Worm (Caenorhabditis elegans) whole organism, L4 larva: ENCODE data around the gene K01A2.10.

Source experiments
- F10B5.3 ChIP-seq: sonication (generic microtip); optimal IDR thresholded peaks from 2 replicates; lab custom pipeline; 2016; ENCODE audit warnings: mild to moderate bottlenecking, missing genetic modification characterization, missing compliant biosample characterization
- F26F4.8 ChIP-seq: fragments of 200-800 bp; sonication (Bioruptor generic); conservative IDR thresholded peaks from 2 replicates; pipeline ENCODE4 v1.3.6; 2022; ENCODE audit warnings: missing genetic modification characterization, missing compliant biosample characterization
- F37D6.2 ChIP-seq: sonication (generic microtip); optimal IDR thresholded peaks from 2 replicates; lab custom pipeline; 2016; ENCODE audit warnings: mild to moderate bottlenecking, missing genetic modification characterization, missing compliant biosample characterization
- R02D3.7 ChIP-seq: fragments of 150-350 bp; sonication (generic microtip); optimal IDR thresholded peaks from 3 replicates; lab custom pipeline; 2014; ENCODE audit warnings: missing biosample characterization, missing genetic modification characterization
- T20F7.1 ChIP-seq: fragments of 200-800 bp; sonication (Bioruptor generic); optimal IDR thresholded peaks from 2 replicates; lab custom pipeline; 2018; ENCODE audit warnings: mild to moderate bottlenecking, missing genetic modification characterization, missing compliant biosample characterization
- Y105C5A.15 ChIP-seq: fragments of 200-800 bp; sonication (Bioruptor generic); IDR thresholded peaks from 2 replicates; pipeline ENCODE4 v1.3.6; 2022; ENCODE audit warnings: missing genetic modification characterization, missing compliant biosample characterization
- Y48G9A.11 ChIP-seq: fragments of 200-800 bp; sonication (Bioruptor generic); IDR thresholded peaks from 2 replicates; pipeline ENCODE4 v1.3.6; 2022; ENCODE audit warnings: missing genetic modification reagents, missing genetic modification characterization, missing compliant biosample characterization
- Y75B8A.6 ChIP-seq: fragments of 200-800 bp; sonication (Bioruptor generic); IDR thresholded peaks from 2 replicates; pipeline ENCODE4 v1.3.6; 2022; ENCODE audit warnings: missing genetic modification reagents, missing genetic modification characterization, missing compliant biosample characterization
- ZK337.2 ChIP-seq: fragments of 200-800 bp; sonication (Bioruptor generic); IDR thresholded peaks from 2 replicates; pipeline ENCODE4 v1.3.6; 2022; ENCODE audit warnings: missing genetic modification reagents, missing genetic modification characterization, missing compliant biosample characterization
- ceh-20 ChIP-seq: fragments of 200-800 bp; sonication (Bioruptor generic); IDR thresholded peaks from 2 replicates; pipeline ENCODE4 v1.3.6; 2022; ENCODE audit warnings: missing genetic modification reagents, missing genetic modification characterization, missing compliant biosample characterization
- ceh-28 ChIP-seq: fragments of 150-350 bp; optimal IDR thresholded peaks from 2 replicates; lab custom pipeline; 2014; ENCODE audit warnings: missing biosample characterization, missing genetic modification reagents, missing genetic modification characterization
- ceh-44 ChIP-seq: fragments of 200-800 bp; sonication (Bioruptor generic); IDR thresholded peaks from 2 replicates; pipeline ENCODE4 v1.3.6; 2022; ENCODE audit warnings: missing genetic modification reagents, missing genetic modification characterization, missing compliant biosample characterization
- ceh-62 ChIP-seq: sonication (generic microtip); optimal IDR thresholded peaks from 2 replicates; lab custom pipeline; 2017; ENCODE audit warnings: missing biosample characterization, missing genetic modification characterization
- ces-1 ChIP-seq: fragments of 150-350 bp; sonication (generic microtip); optimal IDR thresholded peaks from 4 replicates; lab custom pipeline; 2014; ENCODE audit warnings: missing biosample characterization, missing genetic modification reagents, missing genetic modification characterization
- cey-2 ChIP-seq: sonication (generic microtip); optimal IDR thresholded peaks from 3 replicates; lab custom pipeline; 2017; ENCODE audit warnings: missing genetic modification characterization, mild to moderate bottlenecking, missing compliant biosample characterization, antibody characterized with exemption, borderline replicate concordance; ENCODE audit not compliant: insufficient read depth
- ctbp-1 ChIP-seq: fragments of 200-800 bp; sonication (Bioruptor generic); IDR thresholded peaks from 2 replicates; pipeline ENCODE4 v1.3.6; 2022; ENCODE audit warnings: missing genetic modification reagents, missing genetic modification characterization, missing compliant biosample characterization
- daf-16 ChIP-seq, 3 experiments: sonication (generic microtip); optimal IDR thresholded peaks; 2 replicates each; lab custom pipeline; 2016 to 2017; ENCODE audit warnings: missing genetic modification characterization in 3 of 3, missing genetic modification reagents in 3 of 3, mild to moderate bottlenecking in 2 of 3, missing compliant biosample characterization in 2 of 3, missing biosample characterization in 1 of 3, moderate library complexity in 1 of 3
- dmd-6 ChIP-seq: fragments of 200-800 bp; sonication (Bioruptor generic); IDR thresholded peaks from 2 replicates; pipeline ENCODE4 v1.3.6; 2022; ENCODE audit warnings: missing genetic modification reagents, missing genetic modification characterization, missing compliant biosample characterization
- dpl-1 ChIP-seq: fragments of 150-350 bp; optimal IDR thresholded peaks from 2 replicates; lab custom pipeline; 2014; ENCODE audit warnings: missing biosample characterization, missing genetic modification reagents, missing genetic modification characterization
- duxl-1 ChIP-seq: sonication (generic microtip); optimal IDR thresholded peaks from 2 replicates; lab custom pipeline; 2016; ENCODE audit warnings: mild to moderate bottlenecking, missing genetic modification characterization, moderate library complexity, missing compliant biosample characterization; ENCODE audit not compliant: poor library complexity
- hlh-30 ChIP-seq: sonication (generic microtip); optimal IDR thresholded peaks from 2 replicates; lab custom pipeline; 2017; ENCODE audit warnings: antibody characterized with exemption, mild to moderate bottlenecking, missing genetic modification characterization, missing compliant biosample characterization; ENCODE audit not compliant: insufficient read depth
- hmg-1.1 ChIP-seq: fragments of 200-800 bp; sonication (Bioruptor generic); IDR thresholded peaks from 2 replicates; pipeline ENCODE4 v1.3.6; 2022; ENCODE audit warnings: missing genetic modification reagents, missing genetic modification characterization, missing compliant biosample characterization
- lin-1 ChIP-seq: fragments of 200-800 bp; sonication (Bioruptor generic); IDR thresholded peaks from 2 replicates; pipeline ENCODE4 v1.3.6; 2022; ENCODE audit warnings: missing genetic modification reagents, missing genetic modification characterization, missing compliant biosample characterization
- lin-29 ChIP-seq: fragments of 200-800 bp; sonication (Bioruptor generic); IDR thresholded peaks from 2 replicates; pipeline ENCODE4 v1.3.6; 2022; ENCODE audit warnings: missing genetic modification reagents, missing genetic modification characterization, missing compliant biosample characterization
- lir-3 ChIP-seq: sonication (generic microtip); optimal IDR thresholded peaks from 2 replicates; lab custom pipeline; 2016; ENCODE audit warnings: mild to moderate bottlenecking, missing genetic modification characterization, missing compliant biosample characterization
- lsy-2 ChIP-seq, 2 experiments: fragments of 150-350 bp in 1 of 2; sonication (generic microtip) in 1 of 2; optimal IDR thresholded peaks; 2 replicates each; lab custom pipeline; 2014 to 2017; ENCODE audit warnings: missing biosample characterization in 2 of 2, missing genetic modification characterization in 2 of 2
- madf-5 ChIP-seq, 2 experiments: fragments of 200-800 bp; sonication (Bioruptor generic); IDR thresholded peaks; 2 replicates each; pipeline ENCODE4 v1.3.6; 2022; ENCODE audit warnings: missing compliant biosample characterization in 2 of 2, missing genetic modification characterization in 2 of 2
- mes-2 ChIP-seq: sonication (generic microtip); optimal IDR thresholded peaks from 2 replicates; lab custom pipeline; 2016; ENCODE audit warnings: missing genotype, mild to moderate bottlenecking, missing genetic modification characterization, missing compliant biosample characterization; ENCODE audit not compliant: poor library complexity, severe bottlenecking
- nhr-11 ChIP-seq: fragments of 150-350 bp; optimal IDR thresholded peaks from 2 replicates; lab custom pipeline; 2014; ENCODE audit warnings: missing biosample characterization, missing genetic modification characterization
- nhr-6 ChIP-seq: fragments of 150-350 bp; optimal IDR thresholded peaks from 2 replicates; lab custom pipeline; 2014; ENCODE audit warnings: missing biosample characterization, missing genetic modification characterization
- pha-4 ChIP-seq, 2 experiments: fragments of 150-350 bp in 1 of 2; fragments of 200-800 bp in 1 of 2; sonication (Bioruptor generic) in 1 of 2; IDR thresholded peaks in 1 of 2; optimal IDR thresholded peaks in 1 of 2; 2 replicates each; pipeline versions ENCODE4 v1.3.6 to Lab custom; 2014 to 2022; ENCODE audit warnings: missing genetic modification characterization in 2 of 2, missing genetic modification reagents in 2 of 2, missing biosample characterization in 1 of 2, missing compliant biosample characterization in 1 of 2
- rbr-2 ChIP-seq: sonication (generic microtip); optimal IDR thresholded peaks from 2 replicates; lab custom pipeline; 2016; ENCODE audit warnings: missing genotype, missing genetic modification characterization, missing compliant biosample characterization
- saeg-2 ChIP-seq: fragments of 200-800 bp; sonication (Bioruptor generic); IDR thresholded peaks from 2 replicates; pipeline ENCODE4 v1.3.6; 2022; ENCODE audit warnings: missing genetic modification reagents, missing genetic modification characterization, missing compliant biosample characterization
- skn-1 ChIP-seq: fragments of 150-350 bp; optimal IDR thresholded peaks from 2 replicates; lab custom pipeline; 2014; ENCODE audit warnings: missing biosample characterization, missing genetic modification characterization
- snpc-1.2 ChIP-seq: fragments of 200-800 bp; sonication (Bioruptor generic); IDR thresholded peaks from 2 replicates; pipeline ENCODE4 v1.3.6; 2022; ENCODE audit warnings: missing genetic modification reagents, missing genetic modification characterization, missing compliant biosample characterization
- unc-130 ChIP-seq: sonication (generic microtip); optimal IDR thresholded peaks from 2 replicates; lab custom pipeline; 2016; ENCODE audit warnings: missing genetic modification reagents, missing genetic modification characterization, missing compliant biosample characterization
- unc-39 ChIP-seq: sonication (generic microtip); optimal IDR thresholded peaks from 2 replicates; lab custom pipeline; 2017; ENCODE audit warnings: missing biosample characterization, missing genetic modification characterization
- vab-7 ChIP-seq: fragments of 200-800 bp; sonication (Bioruptor generic); IDR thresholded peaks from 2 replicates; pipeline ENCODE4 v1.3.6; 2022; ENCODE audit warnings: missing genetic modification reagents, missing genetic modification characterization, missing compliant biosample characterization
- zfp-3 ChIP-seq: fragments of 200-800 bp; sonication (Bioruptor generic); conservative IDR thresholded peaks from 2 replicates; pipeline ENCODE4 v1.3.6; 2022; ENCODE audit warnings: missing genetic modification reagents, missing genetic modification characterization, missing compliant biosample characterization
- zip-2 ChIP-seq: fragments of 150-350 bp; optimal IDR thresholded peaks from 2 replicates; lab custom pipeline; 2014; ENCODE audit warnings: missing biosample characterization, missing genetic modification characterization
- ztf-11 ChIP-seq: fragments of 150-350 bp; optimal IDR thresholded peaks from 2 replicates; lab custom pipeline; 2014; ENCODE audit warnings: missing biosample characterization, missing genetic modification characterization

Gene K01A2.10

DNA sequence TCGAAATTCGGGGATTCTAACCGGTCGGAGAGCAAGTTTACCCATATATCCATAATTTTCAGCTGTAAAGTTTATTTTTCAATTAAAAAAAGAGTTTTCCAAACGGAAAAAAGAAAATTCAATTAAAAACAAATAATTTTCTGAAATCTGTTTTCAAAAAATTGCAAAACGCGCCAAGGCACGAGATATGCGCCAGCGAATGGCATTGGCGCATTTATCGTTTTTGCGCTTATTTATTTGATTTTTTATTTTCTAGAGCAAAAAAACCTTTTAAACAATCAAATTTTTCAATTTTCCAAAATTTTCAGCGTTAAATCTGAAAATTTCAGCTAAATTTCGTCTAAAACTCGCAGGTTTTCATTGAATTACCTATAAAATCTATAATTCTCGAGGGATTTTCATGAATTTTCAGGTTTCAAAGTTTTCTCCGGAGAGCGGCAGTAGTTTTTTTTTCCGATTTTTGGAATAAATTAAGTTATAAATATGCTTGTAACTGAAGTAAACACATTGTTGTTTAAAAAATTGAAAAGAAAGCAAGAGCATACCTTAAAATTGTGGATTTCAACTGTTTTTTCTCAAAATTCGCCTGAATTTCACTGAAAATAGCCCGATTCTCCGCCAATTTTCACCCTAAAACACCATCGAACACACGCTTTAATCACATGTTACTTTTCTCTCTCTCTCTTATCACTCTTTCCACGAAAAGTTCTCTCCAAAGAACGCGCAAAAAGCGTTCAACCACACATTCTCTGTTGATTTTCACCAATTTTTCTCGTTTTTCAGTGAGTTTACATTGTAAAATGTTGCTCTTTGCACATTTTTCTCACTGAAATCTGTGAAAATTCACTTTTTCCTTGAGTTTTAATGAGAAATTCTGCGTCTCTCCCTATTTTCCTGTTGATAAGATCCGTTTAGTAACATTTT is 37.0 kb downstream of the K01A2.10 start, which contains the start of gene B0432.10 (continued):
- no peak for TF ChIP-seq saeg-2 (GFP tag; lab: Robert Waterston, UW)
- TF ChIP-seq hmg-1.1: peak; percentile 42; the same call in 1 of the 2 replicates
- TF ChIP-seq F26F4.8 (GFP tag; lab: Robert Waterston, UW): no peak
- TF ChIP-seq ceh-20: peak; percentile 62; the same call in 1 of the 2 replicates
- TF ChIP-seq ctbp-1 (GFP tag; lab: Robert Waterston, UW): no peak
- no peak for TF ChIP-seq R02D3.7
- peak; percentile 91 for TF ChIP-seq mes-2
- no peak for TF ChIP-seq Y75B8A.6 (GFP tag; lab: Robert Waterston, UW)
- TF ChIP-seq daf-16 (GFP tag; optimal IDR thresholded peaks at IDR 0.05; lab: Kevin White, UChicago): no peak
- TF ChIP-seq daf-16 (tag; optimal IDR thresholded peaks at IDR 0.05; lab: Kevin White, UChicago): peak; percentile 45
- no peak for TF ChIP-seq snpc-1.2 (GFP tag; lab: Robert Waterston, UW)
- TF ChIP-seq unc-39 (tag; lab: Kevin White, UChicago): no peak
- TF ChIP-seq rbr-2: peak; percentile 64
- no peak for TF ChIP-seq zip-2
- peak; percentile 61 for TF ChIP-seq duxl-1
- no peak for TF ChIP-seq ceh-62 (tag; lab: Kevin White, UChicago)
- no peak for TF ChIP-seq madf-5 (GFP tag; IDR thresholded peaks at IDR 0.05; lab: Robert Waterston, UW)
- TF ChIP-seq Y105C5A.15: no peak
- TF ChIP-seq Y48G9A.11 (GFP tag; lab: Robert Waterston, UW): no peak
- TF ChIP-seq ztf-11 (tag; lab: Kevin White, UChicago): no peak
- no peak for TF ChIP-seq ZK337.2 (GFP tag; lab: Robert Waterston, UW)
- peak; percentile 96 for TF ChIP-seq dpl-1
- peak; percentile 71 for TF ChIP-seq dmd-6 (GFP tag; lab: Robert Waterston, UW)
- TF ChIP-seq skn-1 (tag; lab: Kevin White, UChicago): no peak
- TF ChIP-seq ceh-44 (GFP tag; lab: Robert Waterston, UW): no peak
- no peak for TF ChIP-seq unc-130 (GFP tag; lab: Kevin White, UChicago)
- TF ChIP-seq lir-3 (tag; lab: Kevin White, UChicago): no peak
- no peak for TF ChIP-seq lin-1
- no peak for TF ChIP-seq cey-2 (tag; lab: Kevin White, UChicago)
- no peak for TF ChIP-seq lin-29
- peak; percentile 46 for TF ChIP-seq F37D6.2 (tag; lab: Kevin White, UChicago)
- TF ChIP-seq T20F7.1 (GFP tag; lab: Kevin White, UChicago): peak; percentile 85
- TF ChIP-seq zfp-3: no peak
- TF ChIP-seq ces-1 (GFP tag; lab: Kevin White, UChicago): no peak
- peak; percentile 51 for TF ChIP-seq F10B5.3 (tag; lab: Kevin White, UChicago)
- peak; percentile 25 for TF ChIP-seq nhr-11 (tag; lab: Kevin White, UChicago)
- TF ChIP-seq lsy-2 (tag; optimal IDR thresholded peaks at IDR 0.05; lab: Kevin White, UChicago): peak in 1 of 2 experiments; percentile 91
- peak; percentile 20 for TF ChIP-seq nhr-6 (tag; lab: Kevin White, UChicago)
- no peak for TF ChIP-seq vab-7
- TF ChIP-seq hlh-30 (tag; lab: Kevin White, UChicago): peak; percentile 65
- TF ChIP-seq ceh-28: no peak
- TF ChIP-seq pha-4 (GFP tag; IDR thresholded peaks at IDR 0.05; lab: Robert Waterston, UW): peak; percentile 51; the same call in 1 of the 2 replicates
- TF ChIP-seq pha-4 (tag; optimal IDR thresholded peaks at IDR 0.05; lab: Kevin White, UChicago): peak; percentile 92
